Worm (Caenorhabditis elegans) whole organism, L3 larva: ENCODE data around the gene D2096.11.

Source experiments
- nhr-25 ChIP-seq: sonication (generic microtip); optimal IDR thresholded peaks from 2 replicates; lab custom pipeline; 2017; ENCODE audit warnings: missing biosample characterization, missing genetic modification characterization
- ztf-11 ChIP-seq: fragments of 150-350 bp; optimal IDR thresholded peaks from 2 replicates; lab custom pipeline; 2014; ENCODE audit warnings: missing biosample characterization, missing genetic modification characterization

- TF ChIP-seq nhr-25 (tag; lab: Kevin White, UChicago) (no peak), ztf-11 (tag; lab: Kevin White, UChicago) (no peak)
Measured at ce11 chrIV:8363163-8363562, 30.8 kb downstream of the D2096.11 start, which contains the start of gene D2096.12.
